Worm (Caenorhabditis elegans) whole organism, L1 larva: ENCODE data around the gene ipmk-1.

Source experiments
- C16A3.4 ChIP-seq: fragments of 150-350 bp; optimal IDR thresholded peaks from 2 replicates; lab custom pipeline; 2014; ENCODE audit warnings: missing biosample characterization, missing genetic modification characterization
- C34B4.2 ChIP-seq: sonication (generic microtip); optimal IDR thresholded peaks from 2 replicates; lab custom pipeline; 2017; ENCODE audit warnings: mild to moderate bottlenecking, missing genetic modification characterization, missing compliant biosample characterization
- F16B12.6 ChIP-seq: fragments of 150-350 bp; optimal IDR thresholded peaks from 2 replicates; lab custom pipeline; 2014; ENCODE audit warnings: missing biosample characterization, missing genetic modification characterization
- aha-1 ChIP-seq: fragments of 150-350 bp; optimal IDR thresholded peaks from 2 replicates; lab custom pipeline; 2014; ENCODE audit warnings: missing biosample characterization, missing genetic modification characterization
- alr-1 ChIP-seq: fragments of 200-800 bp; sonication (Bioruptor generic); optimal IDR thresholded peaks from 2 replicates; lab custom pipeline; 2018; ENCODE audit warnings: borderline replicate concordance, mild to moderate bottlenecking, missing genetic modification characterization, missing compliant biosample characterization
- aly-2 ChIP-seq: fragments of 150-350 bp; optimal IDR thresholded peaks from 2 replicates; lab custom pipeline; 2014; ENCODE audit warnings: missing biosample characterization, missing genetic modification characterization
- ceh-63 ChIP-seq: fragments of 200-800 bp; sonication (Bioruptor generic); optimal IDR thresholded peaks from 2 replicates; lab custom pipeline; 2018; ENCODE audit warnings: mild to moderate bottlenecking, missing genetic modification characterization, missing compliant biosample characterization
- dpl-1 ChIP-seq, 3 experiments: fragments of 150-350 bp in 2 of 3; sonication (generic microtip) in 1 of 3; optimal IDR thresholded peaks; 2 replicates each; lab custom pipeline; 2014 to 2017; ENCODE audit warnings: missing biosample characterization in 3 of 3, missing genetic modification characterization in 3 of 3, missing genetic modification reagents in 3 of 3
- dsc-1 ChIP-seq: sonication (generic microtip); optimal IDR thresholded peaks from 2 replicates; lab custom pipeline; 2016; ENCODE audit warnings: mild to moderate bottlenecking, missing genetic modification characterization, missing compliant biosample characterization
- efl-1 ChIP-seq, 4 experiments: fragments of 150-350 bp; optimal IDR thresholded peaks in 3 of 4; peaks in 1 of 4; 1 replicate in 1 of 4; 2 replicates in 3 of 4; lab custom pipeline; 2014; ENCODE audit warnings: missing biosample characterization in 2 of 4, missing genetic modification characterization in 2 of 4, missing genetic modification reagents in 2 of 4
- efl-3 ChIP-seq: fragments of 200-800 bp; sonication (Bioruptor generic); optimal IDR thresholded peaks from 2 replicates; lab custom pipeline; 2018; ENCODE audit warnings: mild to moderate bottlenecking, missing genetic modification characterization, missing compliant biosample characterization
- elt-3 ChIP-seq, 6 experiments: fragments of 150-350 bp in 1 of 6; sonication (generic microtip); optimal IDR thresholded peaks; 2 replicates each; lab custom pipeline; 2017 to 2018; ENCODE audit warnings: missing biosample characterization in 6 of 6, missing genetic modification characterization in 6 of 6, inconsistent platforms in 1 of 6
- fkh-4 ChIP-seq: sonication (generic microtip); optimal IDR thresholded peaks from 2 replicates; lab custom pipeline; 2016; ENCODE audit warnings: missing compliant biosample characterization, missing genetic modification characterization, borderline replicate concordance
- fkh-8 ChIP-seq: sonication (generic microtip); optimal IDR thresholded peaks from 2 replicates; lab custom pipeline; 2016; ENCODE audit warnings: mild to moderate bottlenecking, missing genetic modification characterization, missing compliant biosample characterization
- grh-1 ChIP-seq: fragments of 200-800 bp; sonication (Bioruptor generic); IDR thresholded peaks from 2 replicates; pipeline ENCODE4 v1.3.6; 2022; ENCODE audit warnings: missing genetic modification reagents, missing genetic modification characterization, missing compliant biosample characterization
- hlh-4 ChIP-seq: sonication (generic microtip); optimal IDR thresholded peaks from 2 replicates; lab custom pipeline; 2016; ENCODE audit warnings: mild to moderate bottlenecking, missing genetic modification characterization, missing compliant biosample characterization
- hpl-2 ChIP-seq: fragments of 150-350 bp; optimal IDR thresholded peaks from 2 replicates; lab custom pipeline; 2014; ENCODE audit warnings: missing biosample characterization, missing genetic modification reagents, missing genetic modification characterization
- isw-1 ChIP-seq: fragments of 200-800 bp; sonication (Bioruptor generic); IDR thresholded peaks from 2 replicates; pipeline ENCODE4 v1.3.6; 2022; ENCODE audit warnings: missing genetic modification characterization, missing compliant biosample characterization
- lin-13 ChIP-seq: fragments of 150-350 bp; optimal IDR thresholded peaks from 2 replicates; lab custom pipeline; 2014; ENCODE audit warnings: missing biosample characterization, missing genetic modification reagents, missing genetic modification characterization
- lin-14 ChIP-seq: fragments of 200-800 bp; sonication (Bioruptor generic); optimal IDR thresholded peaks from 2 replicates; lab custom pipeline; 2018; ENCODE audit warnings: mild to moderate bottlenecking, missing genetic modification characterization, moderate library complexity, missing compliant biosample characterization
- mdl-1 ChIP-seq, 2 experiments: fragments of 150-350 bp; optimal IDR thresholded peaks; 2 replicates each; lab custom pipeline; 2014 to 2017; ENCODE audit warnings: missing biosample characterization in 2 of 2, missing genetic modification characterization in 2 of 2, inconsistent platforms in 1 of 2
- mep-1 ChIP-seq: fragments of 150-350 bp; optimal IDR thresholded peaks from 2 replicates; lab custom pipeline; 2014; ENCODE audit warnings: missing biosample characterization, missing genetic modification characterization
- nhr-11 ChIP-seq: fragments of 150-350 bp; optimal IDR thresholded peaks from 2 replicates; lab custom pipeline; 2014; ENCODE audit warnings: missing biosample characterization, missing genetic modification characterization
- nhr-12 ChIP-seq: sonication (generic microtip); optimal IDR thresholded peaks from 2 replicates; lab custom pipeline; 2017; ENCODE audit warnings: missing biosample characterization, missing genetic modification characterization
- nhr-19 ChIP-seq: fragments of 200-800 bp; sonication (Bioruptor generic); conservative IDR thresholded peaks from 2 replicates; pipeline ENCODE4 v1.3.6; 2022; ENCODE audit warnings: missing genetic modification characterization, missing compliant biosample characterization
- nhr-20 ChIP-seq: sonication (generic microtip); optimal IDR thresholded peaks from 2 replicates; lab custom pipeline; 2016; ENCODE audit warnings: mild to moderate bottlenecking, missing genetic modification characterization, missing compliant biosample characterization
- nhr-237 ChIP-seq: fragments of 150-350 bp; optimal IDR thresholded peaks from 2 replicates; lab custom pipeline; 2014; ENCODE audit warnings: missing biosample characterization, missing genetic modification characterization
- nhr-47 ChIP-seq: sonication (generic microtip); optimal IDR thresholded peaks from 2 replicates; lab custom pipeline; 2016; ENCODE audit warnings: mild to moderate bottlenecking, missing genetic modification characterization, moderate library complexity, missing compliant biosample characterization
- nhr-71 ChIP-seq: sonication (generic microtip); optimal IDR thresholded peaks from 2 replicates; lab custom pipeline; 2016; ENCODE audit warnings: mild to moderate bottlenecking, missing genetic modification characterization, moderate library complexity, missing compliant biosample characterization
- nhr-76 ChIP-seq: sonication (generic microtip); optimal IDR thresholded peaks from 2 replicates; lab custom pipeline; 2017; ENCODE audit warnings: missing biosample characterization, missing genetic modification characterization
- nhr-77 ChIP-seq: fragments of 150-350 bp; optimal IDR thresholded peaks from 2 replicates; lab custom pipeline; 2014; ENCODE audit warnings: missing biosample characterization, missing genetic modification characterization
- nhr-84 ChIP-seq: sonication (generic microtip); optimal IDR thresholded peaks from 2 replicates; lab custom pipeline; 2017; ENCODE audit warnings: missing biosample characterization, missing genetic modification characterization
- nhr-90 ChIP-seq: sonication (generic microtip); optimal IDR thresholded peaks from 2 replicates; lab custom pipeline; 2016; ENCODE audit warnings: mild to moderate bottlenecking, missing genetic modification characterization, missing compliant biosample characterization; ENCODE audit not compliant: poor library complexity
- pag-3 ChIP-seq: sonication (generic microtip); optimal IDR thresholded peaks from 2 replicates; lab custom pipeline; 2017; ENCODE audit warnings: missing genetic modification characterization, mild to moderate bottlenecking, missing compliant biosample characterization, antibody characterized with exemption, borderline replicate concordance; ENCODE audit not compliant: insufficient read depth
- pqm-1 ChIP-seq: sonication (generic microtip); optimal IDR thresholded peaks from 3 replicates; lab custom pipeline; 2017; ENCODE audit warnings: missing biosample characterization, missing genetic modification characterization
- rnt-1 ChIP-seq: sonication (generic microtip); optimal IDR thresholded peaks from 2 replicates; lab custom pipeline; 2016; ENCODE audit warnings: mild to moderate bottlenecking, missing genetic modification characterization, moderate library complexity, missing compliant biosample characterization
- skn-1 ChIP-seq: fragments of 150-350 bp; optimal IDR thresholded peaks from 2 replicates; lab custom pipeline; 2014; ENCODE audit warnings: missing biosample characterization, missing genetic modification characterization
- snpc-4 ChIP-seq: fragments of 150-350 bp; optimal IDR thresholded peaks from 2 replicates; lab custom pipeline; 2014; ENCODE audit warnings: missing biosample characterization, missing genetic modification characterization
- snu-23 ChIP-seq: sonication (generic microtip); optimal IDR thresholded peaks from 2 replicates; lab custom pipeline; 2016; ENCODE audit warnings: missing genetic modification characterization, missing compliant biosample characterization
- sup-37 ChIP-seq: fragments of 200-800 bp; sonication (Bioruptor generic); optimal IDR thresholded peaks from 2 replicates; lab custom pipeline; 2018; ENCODE audit warnings: mild to moderate bottlenecking, missing genetic modification characterization, missing compliant biosample characterization
- swsn-7 ChIP-seq: sonication (generic microtip); optimal IDR thresholded peaks from 2 replicates; lab custom pipeline; 2016; ENCODE audit warnings: missing genetic modification characterization, missing compliant biosample characterization
- tbx-2 ChIP-seq: sonication (generic microtip); optimal IDR thresholded peaks from 2 replicates; lab custom pipeline; 2016; ENCODE audit warnings: missing genetic modification characterization, missing compliant biosample characterization
- unc-130 ChIP-seq: fragments of 150-350 bp; optimal IDR thresholded peaks from 2 replicates; lab custom pipeline; 2017; ENCODE audit warnings: missing biosample characterization, missing genetic modification characterization, inconsistent platforms
- unc-30 ChIP-seq: sonication (generic microtip); optimal IDR thresholded peaks from 2 replicates; lab custom pipeline; 2017; ENCODE audit warnings: missing biosample characterization, missing genetic modification characterization
- unc-62 ChIP-seq: fragments of 150-350 bp; optimal IDR thresholded peaks from 2 replicates; lab custom pipeline; 2014; ENCODE audit warnings: missing biosample characterization, missing genetic modification reagents, missing genetic modification characterization
- unc-86 ChIP-seq: sonication (generic microtip); optimal IDR thresholded peaks from 2 replicates; lab custom pipeline; 2016; ENCODE audit warnings: missing genetic modification characterization, missing compliant biosample characterization
- vab-15 ChIP-seq: sonication (generic microtip); optimal IDR thresholded peaks from 2 replicates; lab custom pipeline; 2017; ENCODE audit warnings: missing genotype, mild to moderate bottlenecking, missing genetic modification characterization, missing compliant biosample characterization
- xbp-1 ChIP-seq: sonication (generic microtip); optimal IDR thresholded peaks from 2 replicates; lab custom pipeline; 2016; ENCODE audit warnings: missing genetic modification characterization, missing compliant biosample characterization
- zag-1 ChIP-seq: fragments of 150-350 bp; optimal IDR thresholded peaks from 2 replicates; lab custom pipeline; 2014; ENCODE audit warnings: missing biosample characterization, missing genetic modification characterization
- ztf-4 ChIP-seq: fragments of 150-350 bp; optimal IDR thresholded peaks from 2 replicates; lab custom pipeline; 2014; ENCODE audit warnings: missing biosample characterization, missing genetic modification characterization

The ipmk-1 gene

DNA sequence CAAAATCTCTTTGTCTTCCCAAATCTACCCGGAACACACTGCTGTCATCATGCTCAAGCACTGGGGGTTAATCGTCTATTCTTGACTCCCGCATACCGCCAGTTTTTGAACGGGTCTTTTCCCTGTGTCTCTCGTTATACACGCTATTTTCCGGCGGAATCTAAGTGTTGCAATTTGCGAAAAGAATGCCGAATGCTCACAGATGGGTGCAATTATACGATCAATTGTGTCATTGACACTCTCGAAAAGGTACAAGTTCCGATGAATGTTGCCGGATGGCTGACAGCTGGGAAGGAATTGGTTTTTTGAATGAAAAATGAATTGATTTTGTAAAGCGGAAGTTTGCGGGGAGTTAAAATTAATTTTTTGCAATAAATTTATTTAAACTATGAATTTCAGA lies 4.0 kb downstream of the ipmk-1 start:
- TF ChIP-seq grh-1 (GFP tag; lab: Robert Waterston, UW) = no peak
- TF ChIP-seq fkh-8 = no peak
- no peak for TF ChIP-seq nhr-76 (tag; lab: Kevin White, UChicago)
- no peak for TF ChIP-seq efl-1 (optimal IDR thresholded peaks at IDR 0.05; lab: Kevin White, UChicago)
- TF ChIP-seq efl-1 (GFP tag; optimal IDR thresholded peaks at IDR 0.05 in 1 of 2; lab: Kevin White, UChicago) = no peak

DNA sequence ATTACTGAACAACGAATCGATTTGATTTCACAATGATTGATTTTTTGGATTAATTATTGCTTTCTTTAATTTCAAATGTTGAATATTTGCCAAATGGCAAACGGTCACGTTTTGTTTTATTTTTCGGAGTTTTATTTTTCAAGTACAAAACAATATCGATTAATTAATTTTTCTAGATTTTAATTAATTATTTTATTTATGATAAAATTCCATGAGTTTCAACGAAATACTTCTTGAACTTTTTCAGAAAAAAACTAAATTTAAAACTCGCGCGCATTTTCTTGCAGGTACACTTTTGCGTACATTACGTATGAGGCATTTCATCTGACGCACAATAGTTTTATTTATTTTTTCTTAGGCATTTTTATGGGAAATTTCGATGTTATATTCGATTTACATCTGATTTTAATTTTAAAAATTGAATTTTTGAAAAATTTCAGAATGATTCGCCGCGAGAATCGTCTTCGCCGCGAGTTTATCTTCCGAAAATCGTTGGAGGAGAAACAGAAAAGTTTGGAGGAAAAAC lies 11.1 kb downstream of the ipmk-1 start, which contains the start of the genes ZK795.2 and ZK795.3:
Gene ZK795.2 (minus strand): TSS at position 51 of the 526 bp plus-strand sequence.
Gene ZK795.3 (plus strand): TSS at position 441 of the 526 bp plus-strand sequence.
- peak; percentile 55 for TF ChIP-seq aly-2
- peak; percentile 78 for TF ChIP-seq skn-1 (tag; lab: Kevin White, UChicago)
- TF ChIP-seq ztf-4 = no peak
- peak; percentile 62 for TF ChIP-seq xbp-1 (tag; lab: Kevin White, UChicago)
- peak; percentile 47 for TF ChIP-seq isw-1 (GFP tag; lab: Robert Waterston, UW)
- peak; percentile 87 for TF ChIP-seq mep-1 (tag; lab: Kevin White, UChicago)
- peak; percentile 70 for TF ChIP-seq nhr-90 (tag; lab: Kevin White, UChicago)
- TF ChIP-seq pag-3 (tag; lab: Kevin White, UChicago) = no peak
- TF ChIP-seq fkh-4 (tag; lab: Kevin White, UChicago) = no peak
- no peak for TF ChIP-seq nhr-12 (tag; lab: Kevin White, UChicago)
- TF ChIP-seq nhr-76 (tag; lab: Kevin White, UChicago) = no peak
- peak; percentile 5 for TF ChIP-seq nhr-237
- no peak for TF ChIP-seq C34B4.2 (tag; lab: Kevin White, UChicago)
- TF ChIP-seq hpl-2 (GFP tag; lab: Kevin White, UChicago) = no peak
- TF ChIP-seq nhr-71 (tag; lab: Kevin White, UChicago) = peak; percentile 81
- no peak for TF ChIP-seq efl-3 (GFP tag; lab: Kevin White, UChicago)
- no peak for TF ChIP-seq hlh-4 (tag; lab: Kevin White, UChicago)
- TF ChIP-seq unc-86 (tag; lab: Kevin White, UChicago) = peak; percentile 38
- TF ChIP-seq nhr-11 (tag; lab: Kevin White, UChicago) = peak; percentile 5
- no peak for TF ChIP-seq pqm-1 (tag; lab: Kevin White, UChicago)
- TF ChIP-seq sup-37 = no peak
- no peak for TF ChIP-seq unc-30 (tag; lab: Kevin White, UChicago)
- TF ChIP-seq tbx-2 (tag; lab: Kevin White, UChicago) = peak; percentile 62
- TF ChIP-seq lin-13 (GFP tag; lab: Kevin White, UChicago) = peak; percentile 69
- TF ChIP-seq zag-1 (tag; lab: Kevin White, UChicago) = no peak
- peak; percentile 65 for TF ChIP-seq nhr-20 (tag; lab: Kevin White, UChicago)
- TF ChIP-seq snpc-4 (tag; lab: Kevin White, UChicago) = peak; percentile 30
- no peak for TF ChIP-seq alr-1 (tag; lab: Kevin White, UChicago)
- no peak for TF ChIP-seq vab-15 (tag; lab: Kevin White, UChicago)
- TF ChIP-seq F16B12.6 (tag; lab: Kevin White, UChicago) = peak; percentile 97
- TF ChIP-seq ceh-63 = no peak
- TF ChIP-seq mdl-1 (tag; optimal IDR thresholded peaks at IDR 0.05; lab: Kevin White, UChicago) = peak in 1 of 2 experiments; percentile 47
- peak; percentile 71 for TF ChIP-seq lin-14 (GFP tag; lab: Kevin White, UChicago)
- TF ChIP-seq elt-3 (tag; optimal IDR thresholded peaks at IDR 0.05; lab: Kevin White, UChicago) = peak in 2 of 6 experiments; percentile 26 to 43
- TF ChIP-seq snu-23 (GFP tag; lab: Kevin White, UChicago) = peak; percentile 75
- TF ChIP-seq rnt-1 (tag; lab: Kevin White, UChicago) = peak; percentile 73
- TF ChIP-seq nhr-84 (tag; lab: Kevin White, UChicago) = no peak
- TF ChIP-seq dpl-1 (GFP tag; optimal IDR thresholded peaks at IDR 0.05; lab: Kevin White, UChicago) = peak; percentile 98 to 99 (median 98)
- no peak for TF ChIP-seq aha-1 (tag; lab: Kevin White, UChicago)
- TF ChIP-seq nhr-19 (GFP tag; lab: Robert Waterston, UW) = peak; percentile 66
- peak; percentile 18 for TF ChIP-seq nhr-77
- TF ChIP-seq unc-130 = peak; percentile 15
- TF ChIP-seq dsc-1 (tag; lab: Kevin White, UChicago) = peak; percentile 61
- TF ChIP-seq unc-62 (GFP tag; lab: Kevin White, UChicago) = no peak
- peak; percentile 72 for TF ChIP-seq swsn-7 (tag; lab: Kevin White, UChicago)
- TF ChIP-seq nhr-47 = peak; percentile 78
- peak; percentile 58 for TF ChIP-seq C16A3.4 (tag; lab: Kevin White, UChicago)
